Fruit fly (Drosophila melanogaster): ENCODE measurements around the gene CG10298.

dm6 chr3R:6339795-6340194 is 3.0 kb upstream of the CG10298 start, which contains the start of gene Osi20:
- TF ChIP-seq Sin3A (optimal IDR thresholded peaks at IDR 0.05) (no peak), psq (optimal IDR thresholded peaks at IDR 0.05) (no peak), insv (optimal IDR thresholded peaks at IDR 0.05) (no peak), Myc (optimal IDR thresholded peaks at IDR 0.05) (no peak)
